Worm (Caenorhabditis elegans): ENCODE data around the gene F47C12.8.

DNA sequence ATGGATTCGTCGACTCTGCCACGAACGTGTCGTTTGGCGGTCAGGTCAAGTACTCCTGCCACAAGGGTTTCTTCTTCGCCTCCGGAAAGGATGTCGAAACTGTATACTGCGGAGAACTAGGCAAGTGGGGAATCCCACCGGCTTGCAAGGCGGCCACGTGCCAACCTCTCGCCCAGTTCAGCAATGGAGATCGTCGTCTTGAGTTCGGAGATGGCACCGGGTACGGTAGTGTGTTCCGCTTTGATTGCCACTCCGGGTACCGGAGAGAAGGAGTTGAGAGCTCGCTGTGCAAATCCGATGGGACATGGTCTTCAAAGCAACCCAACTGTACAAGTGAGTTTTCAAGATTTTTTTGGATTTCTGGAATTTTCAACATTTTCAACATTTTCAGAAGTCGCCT lies 1.2 kb upstream of the F47C12.8 start:
- TF ChIP-seq ref-1 (GFP tag; conservative IDR thresholded peaks at IDR 0.05), result no peak
- TF ChIP-seq cog-1 (tag; optimal IDR thresholded peaks at IDR 0.05), result no peak
